Worm (Caenorhabditis elegans) whole organism, L4 larva: Measurements from ENCODE around the gene old-2.

Experiments used
- D1046.2 ChIP-seq: fragments of 200-800 bp; sonication (Bioruptor generic); IDR thresholded peaks from 2 replicates; pipeline ENCODE4 v1.3.6; 2022; ENCODE audit warnings: missing genetic modification characterization, missing compliant biosample characterization
- F26F4.8 ChIP-seq: fragments of 200-800 bp; sonication (Bioruptor generic); conservative IDR thresholded peaks from 2 replicates; pipeline ENCODE4 v1.3.6; 2022; ENCODE audit warnings: missing genetic modification characterization, missing compliant biosample characterization
- F37D6.2 ChIP-seq: sonication (generic microtip); optimal IDR thresholded peaks from 2 replicates; lab custom pipeline; 2016; ENCODE audit warnings: mild to moderate bottlenecking, missing genetic modification characterization, missing compliant biosample characterization
- T26A8.4 ChIP-seq: fragments of 200-800 bp; sonication (Bioruptor generic); IDR thresholded peaks from 2 replicates; pipeline ENCODE4 v1.3.6; 2022; ENCODE audit warnings: missing genetic modification characterization, missing compliant biosample characterization
- Y5F2A.4 ChIP-seq: fragments of 200-800 bp; sonication (Bioruptor generic); optimal IDR thresholded peaks from 2 replicates; lab custom pipeline; 2018; ENCODE audit warnings: mild to moderate bottlenecking, missing genetic modification characterization, missing compliant biosample characterization
- Y75B8A.6 ChIP-seq: fragments of 200-800 bp; sonication (Bioruptor generic); IDR thresholded peaks from 2 replicates; pipeline ENCODE4 v1.3.6; 2022; ENCODE audit warnings: missing genetic modification reagents, missing genetic modification characterization, missing compliant biosample characterization
- ZK546.5 ChIP-seq, 2 experiments: sonication (generic microtip); optimal IDR thresholded peaks; 2 replicates each; lab custom pipeline; 2017; ENCODE audit warnings: missing biosample characterization in 2 of 2, missing genetic modification characterization in 2 of 2
- aha-1 ChIP-seq: fragments of 150-350 bp; peaks from one replicate; lab custom pipeline; 2014; ENCODE audit warnings: missing biosample characterization, missing genetic modification characterization
- aly-2 ChIP-seq: sonication (generic microtip); optimal IDR thresholded peaks from 2 replicates; lab custom pipeline; 2018; ENCODE audit warnings: missing biosample characterization, missing genetic modification characterization
- ceh-32 ChIP-seq: sonication (generic microtip); optimal IDR thresholded peaks from 2 replicates; lab custom pipeline; 2016; ENCODE audit warnings: mild to moderate bottlenecking, missing genetic modification characterization, missing compliant biosample characterization; ENCODE audit not compliant: poor library complexity
- ceh-44 ChIP-seq: fragments of 200-800 bp; sonication (Bioruptor generic); IDR thresholded peaks from 2 replicates; pipeline ENCODE4 v1.3.6; 2022; ENCODE audit warnings: missing genetic modification reagents, missing genetic modification characterization, missing compliant biosample characterization
- ceh-62 ChIP-seq: sonication (generic microtip); optimal IDR thresholded peaks from 2 replicates; lab custom pipeline; 2017; ENCODE audit warnings: missing biosample characterization, missing genetic modification characterization
- ces-1 ChIP-seq: fragments of 150-350 bp; sonication (generic microtip); optimal IDR thresholded peaks from 4 replicates; lab custom pipeline; 2014; ENCODE audit warnings: missing biosample characterization, missing genetic modification reagents, missing genetic modification characterization
- daf-12 ChIP-seq: fragments of 150-350 bp; optimal IDR thresholded peaks from 2 replicates; lab custom pipeline; 2014; ENCODE audit warnings: missing biosample characterization, missing genetic modification reagents, missing genetic modification characterization
- daf-16 ChIP-seq, 3 experiments: sonication (generic microtip); optimal IDR thresholded peaks; 2 replicates each; lab custom pipeline; 2016 to 2017; ENCODE audit warnings: missing genetic modification characterization in 3 of 3, missing genetic modification reagents in 3 of 3, mild to moderate bottlenecking in 2 of 3, missing compliant biosample characterization in 2 of 3, missing biosample characterization in 1 of 3, moderate library complexity in 1 of 3
- dmd-6 ChIP-seq: fragments of 200-800 bp; sonication (Bioruptor generic); IDR thresholded peaks from 2 replicates; pipeline ENCODE4 v1.3.6; 2022; ENCODE audit warnings: missing genetic modification reagents, missing genetic modification characterization, missing compliant biosample characterization
- dpl-1 ChIP-seq: fragments of 150-350 bp; optimal IDR thresholded peaks from 2 replicates; lab custom pipeline; 2014; ENCODE audit warnings: missing biosample characterization, missing genetic modification reagents, missing genetic modification characterization
- dve-1 ChIP-seq: sonication (generic microtip); optimal IDR thresholded peaks from 2 replicates; lab custom pipeline; 2017; ENCODE audit warnings: antibody characterized with exemption, mild to moderate bottlenecking, missing genetic modification characterization, missing compliant biosample characterization; ENCODE audit not compliant: insufficient read depth
- fkh-10 ChIP-seq: fragments of 150-350 bp; optimal IDR thresholded peaks from 2 replicates; lab custom pipeline; 2014; ENCODE audit warnings: missing biosample characterization, missing genetic modification reagents, missing genetic modification characterization
- fos-1 ChIP-seq: fragments of 150-350 bp; optimal IDR thresholded peaks from 2 replicates; lab custom pipeline; 2014; ENCODE audit warnings: missing biosample characterization, missing genetic modification characterization
- hif-1 ChIP-seq, 2 experiments: sonication (generic microtip); optimal IDR thresholded peaks; 2 replicates each; lab custom pipeline; 2016 to 2017; ENCODE audit warnings: missing compliant biosample characterization in 2 of 2, missing genetic modification characterization in 2 of 2, missing genetic modification reagents in 2 of 2, missing genotype in 2 of 2, mild to moderate bottlenecking in 1 of 2
- hlh-30 ChIP-seq: sonication (generic microtip); optimal IDR thresholded peaks from 2 replicates; lab custom pipeline; 2017; ENCODE audit warnings: antibody characterized with exemption, mild to moderate bottlenecking, missing genetic modification characterization, missing compliant biosample characterization; ENCODE audit not compliant: insufficient read depth
- hmg-1.1 ChIP-seq: fragments of 200-800 bp; sonication (Bioruptor generic); IDR thresholded peaks from 2 replicates; pipeline ENCODE4 v1.3.6; 2022; ENCODE audit warnings: missing genetic modification reagents, missing genetic modification characterization, missing compliant biosample characterization
- lim-7 ChIP-seq: fragments of 200-800 bp; sonication (Bioruptor generic); IDR thresholded peaks from 2 replicates; pipeline ENCODE4 v1.3.6; 2022; ENCODE audit warnings: missing genetic modification characterization, missing compliant biosample characterization
- lin-13 ChIP-seq: fragments of 150-350 bp; optimal IDR thresholded peaks from 2 replicates; lab custom pipeline; 2014; ENCODE audit warnings: missing biosample characterization, missing genetic modification reagents, missing genetic modification characterization
- lin-15B ChIP-seq: fragments of 150-350 bp; sonication (generic microtip); optimal IDR thresholded peaks from 3 replicates; lab custom pipeline; 2014; ENCODE audit warnings: missing biosample characterization, missing genetic modification characterization
- lin-39 ChIP-seq: fragments of 150-350 bp; optimal IDR thresholded peaks from 2 replicates; lab custom pipeline; 2014; ENCODE audit warnings: missing biosample characterization, missing genetic modification reagents, missing genetic modification characterization
- lsy-2 ChIP-seq, 2 experiments: fragments of 150-350 bp in 1 of 2; sonication (generic microtip) in 1 of 2; optimal IDR thresholded peaks; 2 replicates each; lab custom pipeline; 2014 to 2017; ENCODE audit warnings: missing biosample characterization in 2 of 2, missing genetic modification characterization in 2 of 2
- madf-9 ChIP-seq: fragments of 200-800 bp; sonication (Bioruptor generic); conservative IDR thresholded peaks from 2 replicates; pipeline ENCODE4 v1.3.6; 2022; ENCODE audit warnings: missing genetic modification reagents, missing genetic modification characterization, missing compliant biosample characterization
- mdl-1 ChIP-seq, 2 experiments: fragments of 150-350 bp in 1 of 2; sonication (generic microtip) in 1 of 2; optimal IDR thresholded peaks; 2 replicates each; lab custom pipeline; 2014 to 2017; ENCODE audit warnings: missing biosample characterization in 2 of 2, missing genetic modification characterization in 2 of 2
- mdt-29 ChIP-seq: fragments of 200-800 bp; sonication (Bioruptor generic); IDR thresholded peaks from 2 replicates; pipeline ENCODE4 v1.3.6; 2022; ENCODE audit warnings: missing genetic modification reagents, missing genetic modification characterization, missing compliant biosample characterization
- mep-1 ChIP-seq: fragments of 150-350 bp; sonication (generic microtip); optimal IDR thresholded peaks from 3 replicates; lab custom pipeline; 2014; ENCODE audit warnings: missing biosample characterization, missing genetic modification characterization
- mxl-3 ChIP-seq: fragments of 200-800 bp; sonication (Bioruptor generic); optimal IDR thresholded peaks from 2 replicates; lab custom pipeline; 2018; ENCODE audit warnings: mild to moderate bottlenecking, missing genetic modification characterization, missing compliant biosample characterization
- nhr-11 ChIP-seq: fragments of 150-350 bp; optimal IDR thresholded peaks from 2 replicates; lab custom pipeline; 2014; ENCODE audit warnings: missing biosample characterization, missing genetic modification characterization
- nhr-237 ChIP-seq: sonication (generic microtip); optimal IDR thresholded peaks from 2 replicates; lab custom pipeline; 2017; ENCODE audit warnings: missing biosample characterization, missing genetic modification characterization
- nhr-41 ChIP-seq: fragments of 200-800 bp; sonication (Bioruptor generic); IDR thresholded peaks from 2 replicates; pipeline ENCODE4 v1.3.6; 2022; ENCODE audit warnings: missing genetic modification reagents, missing genetic modification characterization, missing compliant biosample characterization
- nhr-48 ChIP-seq: sonication (generic microtip); optimal IDR thresholded peaks from 2 replicates; lab custom pipeline; 2016; ENCODE audit warnings: mild to moderate bottlenecking, missing genetic modification characterization, missing compliant biosample characterization
- nhr-6 ChIP-seq: fragments of 150-350 bp; optimal IDR thresholded peaks from 2 replicates; lab custom pipeline; 2014; ENCODE audit warnings: missing biosample characterization, missing genetic modification characterization
- nhr-77 ChIP-seq: fragments of 150-350 bp; optimal IDR thresholded peaks from 2 replicates; lab custom pipeline; 2014; ENCODE audit warnings: missing biosample characterization, missing genetic modification characterization
- pha-4 ChIP-seq, 2 experiments: fragments of 150-350 bp in 1 of 2; fragments of 200-800 bp in 1 of 2; sonication (Bioruptor generic) in 1 of 2; IDR thresholded peaks in 1 of 2; optimal IDR thresholded peaks in 1 of 2; 2 replicates each; pipeline versions ENCODE4 v1.3.6 to Lab custom; 2014 to 2022; ENCODE audit warnings: missing genetic modification characterization in 2 of 2, missing genetic modification reagents in 2 of 2, missing biosample characterization in 1 of 2, missing compliant biosample characterization in 1 of 2
- php-3 ChIP-seq: fragments of 200-800 bp; sonication (Bioruptor generic); IDR thresholded peaks from 2 replicates; pipeline ENCODE4 v1.3.6; 2022; ENCODE audit warnings: missing genetic modification reagents, missing genetic modification characterization, missing compliant biosample characterization
- rbr-2 ChIP-seq: sonication (generic microtip); optimal IDR thresholded peaks from 2 replicates; lab custom pipeline; 2016; ENCODE audit warnings: missing genotype, missing genetic modification characterization, missing compliant biosample characterization
- sdz-12 ChIP-seq: fragments of 200-800 bp; sonication (Bioruptor generic); optimal IDR thresholded peaks from 2 replicates; lab custom pipeline; 2018; ENCODE audit warnings: mild to moderate bottlenecking, missing genetic modification characterization, missing compliant biosample characterization
- set-16 ChIP-seq: fragments of 200-800 bp; sonication (Bioruptor generic); IDR thresholded peaks from 2 replicates; pipeline ENCODE4 v1.3.6; 2022; ENCODE audit warnings: missing genetic modification reagents, missing genetic modification characterization, missing compliant biosample characterization
- snpc-4 ChIP-seq: fragments of 150-350 bp; optimal IDR thresholded peaks from 2 replicates; lab custom pipeline; 2014; ENCODE audit warnings: missing biosample characterization, missing genetic modification characterization
- unc-130 ChIP-seq: sonication (generic microtip); optimal IDR thresholded peaks from 2 replicates; lab custom pipeline; 2016; ENCODE audit warnings: missing genetic modification reagents, missing genetic modification characterization, missing compliant biosample characterization
- vab-7 ChIP-seq: fragments of 200-800 bp; sonication (Bioruptor generic); IDR thresholded peaks from 2 replicates; pipeline ENCODE4 v1.3.6; 2022; ENCODE audit warnings: missing genetic modification reagents, missing genetic modification characterization, missing compliant biosample characterization
- zag-1 ChIP-seq: fragments of 150-350 bp; optimal IDR thresholded peaks from 2 replicates; lab custom pipeline; 2014; ENCODE audit warnings: missing biosample characterization, missing genetic modification characterization
- zip-2 ChIP-seq: fragments of 150-350 bp; optimal IDR thresholded peaks from 2 replicates; lab custom pipeline; 2014; ENCODE audit warnings: missing biosample characterization, missing genetic modification characterization
- ztf-7 ChIP-seq: fragments of 150-350 bp; optimal IDR thresholded peaks from 2 replicates; lab custom pipeline; 2014; ENCODE audit warnings: missing biosample characterization, missing genetic modification characterization

old-2 gene

DNA sequence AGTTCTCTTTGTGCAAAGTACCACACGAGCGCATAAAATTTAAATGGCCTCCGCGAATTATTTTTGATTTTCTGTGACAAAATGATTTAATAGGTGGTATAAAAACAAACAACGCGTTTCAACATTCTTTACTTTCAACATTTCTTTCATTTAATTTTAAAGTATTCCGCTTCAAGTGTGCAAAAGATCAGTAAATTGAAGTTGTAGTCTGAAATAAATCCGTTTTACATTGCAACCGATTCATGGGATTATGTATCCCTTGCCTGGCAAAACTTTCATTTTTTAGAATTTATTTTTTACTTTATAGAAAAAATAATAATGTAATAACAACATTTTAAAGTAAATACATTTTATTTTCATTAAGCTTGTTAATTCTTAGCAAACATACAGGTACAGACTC lies 45.0 kb upstream of the old-2 start, which contains the start of gene F26C11.1 (continued):
- TF ChIP-seq Y75B8A.6 (no peak), lin-15B (tag; lab: Kevin White, UChicago) (no peak)

DNA sequence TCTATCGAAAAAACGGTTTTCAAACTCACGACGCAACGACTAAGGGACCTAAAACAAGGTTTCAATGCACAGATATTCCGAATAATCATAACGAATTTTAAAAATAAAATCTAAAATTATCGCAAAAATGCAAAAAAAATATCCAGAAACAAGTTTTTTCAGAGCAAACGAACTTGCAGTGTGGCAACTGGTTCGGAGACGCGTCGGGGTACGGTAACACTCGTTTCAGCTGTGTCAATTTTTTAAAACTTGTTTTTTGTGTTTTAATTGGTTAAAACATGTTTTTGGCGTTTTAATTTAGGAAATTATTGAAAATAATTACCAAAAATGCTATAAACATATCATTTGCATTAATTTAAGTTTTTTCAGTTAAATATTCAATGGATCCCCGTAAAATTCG lies 43.0 kb upstream of the old-2 start, which contains the start of gene C08H9.16:
TSS of gene C08H9.16 (plus strand) at position 370 of the 400 bp plus-strand sequence.
- TF ChIP-seq ceh-62 (no peak), lin-13 (GFP tag; lab: Kevin White, UChicago) (peak; percentile 24), F26F4.8 (no peak), rbr-2 (tag; lab: Kevin White, UChicago) (peak; percentile 20), dve-1 (tag; lab: Kevin White, UChicago) (peak; percentile 57), php-3 (GFP tag; lab: Robert Waterston, UW) (no peak), ces-1 (GFP tag; lab: Kevin White, UChicago) (no peak), nhr-11 (peak; percentile 67), hmg-1.1 (GFP tag; lab: Robert Waterston, UW) (peak; percentile 18; the same call in 1 of the 2 replicates), pha-4 (GFP tag; IDR thresholded peaks at IDR 0.05; lab: Robert Waterston, UW) (no peak), pha-4 (tag; optimal IDR thresholded peaks at IDR 0.05; lab: Kevin White, UChicago) (peak; percentile 59), dmd-6 (GFP tag; lab: Robert Waterston, UW) (peak; percentile 26; the same call in 1 of the 2 replicates), set-16 (GFP tag; lab: Robert Waterston, UW) (no peak), T26A8.4 (no peak), nhr-41 (GFP tag; lab: Robert Waterston, UW) (no peak), zip-2 (tag; lab: Kevin White, UChicago) (no peak), nhr-48 (tag; lab: Kevin White, UChicago) (no peak), mdl-1 (tag; optimal IDR thresholded peaks at IDR 0.05; lab: Kevin White, UChicago) (no peak), aha-1 (tag; lab: Kevin White, UChicago) (peak; percentile 49), hif-1 (tag; optimal IDR thresholded peaks at IDR 0.05; lab: Kevin White, UChicago) (peak in 1 of 2 experiments; percentile 18), F37D6.2 (tag; lab: Kevin White, UChicago) (no peak), D1046.2 (peak; percentile 98), nhr-237 (tag; lab: Kevin White, UChicago) (no peak), fos-1 (tag; lab: Kevin White, UChicago) (no peak), snpc-4 (no peak), daf-12 (no peak), Y5F2A.4 (no peak), madf-9 (GFP tag; lab: Robert Waterston, UW) (no peak), ceh-44 (no peak), sdz-12 (GFP tag; lab: Kevin White, UChicago) (no peak), aly-2 (tag; lab: Kevin White, UChicago) (no peak), ceh-32 (tag; lab: Kevin White, UChicago) (no peak), nhr-6 (peak; percentile 13), ztf-7 (tag; lab: Kevin White, UChicago) (no peak), lin-39 (tag; lab: Kevin White, UChicago) (no peak), daf-16 (GFP tag; optimal IDR thresholded peaks at IDR 0.05; lab: Kevin White, UChicago) (no peak), daf-16 (tag; optimal IDR thresholded peaks at IDR 0.05; lab: Kevin White, UChicago) (peak; percentile 46), vab-7 (no peak), mdt-29 (no peak), hlh-30 (peak; percentile 45), dpl-1 (GFP tag; lab: Kevin White, UChicago) (peak; percentile 65), lsy-2 (tag; optimal IDR thresholded peaks at IDR 0.05; lab: Kevin White, UChicago) (peak; percentile 89 to 99), mep-1 (peak; percentile 67), unc-130 (GFP tag; lab: Kevin White, UChicago) (peak; percentile 24), lim-7 (GFP tag; lab: Robert Waterston, UW) (no peak), fkh-10 (GFP tag; lab: Kevin White, UChicago) (no peak), nhr-77 (tag; lab: Kevin White, UChicago) (peak; percentile 43), zag-1 (tag; lab: Kevin White, UChicago) (no peak), ZK546.5 (tag; optimal IDR thresholded peaks at IDR 0.05; lab: Kevin White, UChicago) (no peak), mxl-3 (GFP tag; lab: Kevin White, UChicago) (no peak)
